Worm (Caenorhabditis elegans) whole organism, L4/young adult: Measurements from ENCODE around the gene F11F1.1.

Experiments
- W03F9.2 ChIP-seq: fragments of 150-350 bp; optimal IDR thresholded peaks from 2 replicates; lab custom pipeline; 2014; ENCODE audit warnings: missing biosample characterization, missing genetic modification characterization
- dao-5 ChIP-seq: sonication (generic microtip); optimal IDR thresholded peaks from 2 replicates; lab custom pipeline; 2016; ENCODE audit warnings: missing genotype, missing genetic modification characterization, moderate library complexity, missing compliant biosample characterization
- him-1 ChIP-seq: sonication (generic microtip); optimal IDR thresholded peaks from 2 replicates; lab custom pipeline; 2016; ENCODE audit warnings: missing genotype, missing genetic modification reagents, missing genetic modification characterization, missing compliant biosample characterization

DNA sequence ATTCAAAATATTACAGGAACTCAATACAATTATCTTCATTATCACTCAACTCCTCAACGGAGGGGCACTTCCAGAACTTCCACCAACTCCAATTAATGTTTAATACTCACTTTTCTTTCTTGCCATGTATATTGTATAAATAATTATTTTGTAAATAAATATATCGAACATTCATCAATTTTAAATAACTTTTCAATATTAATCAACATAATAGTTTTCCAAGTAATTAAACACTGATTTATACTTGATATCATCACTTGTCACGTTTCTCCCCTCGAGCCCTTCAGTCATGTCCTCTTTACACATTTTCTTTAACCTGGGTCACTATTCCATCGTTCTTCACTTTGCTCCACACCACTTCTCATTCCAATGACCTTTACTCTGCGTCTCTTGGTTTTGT is 7.6 kb downstream of the F11F1.1 start, which contains the start of gene mig-18:
- no peak for TF ChIP-seq dao-5 (tag; lab: Kevin White, UChicago)
- no peak for TF ChIP-seq W03F9.2
- TF ChIP-seq him-1: no peak
